Worm (Caenorhabditis elegans) whole organism, young adult: ENCODE results near the gene R02D5.7.

Source experiments
- B0035.1 ChIP-seq: sonication (generic microtip); optimal IDR thresholded peaks from 2 replicates; lab custom pipeline; 2016; ENCODE audit warnings: missing genetic modification characterization, mild to moderate bottlenecking, missing compliant biosample characterization, missing genotype, missing genetic modification reagents
- B0336.3 ChIP-seq: fragments of 200-800 bp; sonication (Bioruptor generic); IDR thresholded peaks from 2 replicates; pipeline ENCODE4 v1.3.6; 2022; ENCODE audit warnings: missing genetic modification characterization, missing compliant biosample characterization
- C06A6.2 ChIP-seq: fragments of 200-800 bp; sonication (Bioruptor generic); conservative IDR thresholded peaks from 2 replicates; pipeline ENCODE4 v1.3.6; 2022; ENCODE audit warnings: missing genetic modification characterization, missing compliant biosample characterization
- D2030.7 ChIP-seq: fragments of 200-800 bp; sonication (Bioruptor generic); IDR thresholded peaks from 2 replicates; pipeline ENCODE4 v1.3.6; 2022; ENCODE audit warnings: missing genetic modification reagents, missing genetic modification characterization, missing compliant biosample characterization
- F22D6.2 ChIP-seq: sonication (generic microtip); optimal IDR thresholded peaks from 2 replicates; lab custom pipeline; 2016; ENCODE audit warnings: mild to moderate bottlenecking, missing genetic modification characterization, missing compliant biosample characterization
- F23B12.7 ChIP-seq: sonication (generic microtip); optimal IDR thresholded peaks from 2 replicates; lab custom pipeline; 2017; ENCODE audit warnings: missing genetic modification characterization, mild to moderate bottlenecking, missing compliant biosample characterization, antibody characterized with exemption, moderate library complexity; ENCODE audit not compliant: insufficient read depth
- F39B2.1 ChIP-seq: fragments of 200-800 bp; sonication (Bioruptor generic); IDR thresholded peaks from 2 replicates; pipeline ENCODE4 v1.3.6; 2022; ENCODE audit warnings: missing genetic modification reagents, missing genetic modification characterization, missing compliant biosample characterization
- F55B11.4 ChIP-seq: sonication (generic microtip); optimal IDR thresholded peaks from 2 replicates; lab custom pipeline; 2016; ENCODE audit warnings: missing compliant biosample characterization, missing genetic modification characterization, borderline replicate concordance; ENCODE audit not compliant: insufficient read depth
- F57C9.4 ChIP-seq: sonication (generic microtip); optimal IDR thresholded peaks from 2 replicates; lab custom pipeline; 2017; ENCODE audit warnings: mild to moderate bottlenecking, missing genetic modification characterization, missing compliant biosample characterization
- K12H6.12 ChIP-seq: fragments of 200-800 bp; sonication (Bioruptor generic); optimal IDR thresholded peaks from 2 replicates; lab custom pipeline; 2018; ENCODE audit warnings: mild to moderate bottlenecking, missing genetic modification characterization, missing compliant biosample characterization
- T07F8.4 ChIP-seq: sonication (generic microtip); optimal IDR thresholded peaks from 2 replicates; lab custom pipeline; 2016; ENCODE audit warnings: mild to moderate bottlenecking, missing genetic modification characterization, moderate library complexity, missing compliant biosample characterization
- Y56A3A.18 ChIP-seq: fragments of 200-800 bp; sonication (Bioruptor generic); IDR thresholded peaks from 2 replicates; pipeline ENCODE4 v1.3.6; 2022; ENCODE audit warnings: missing genetic modification reagents, missing genetic modification characterization, missing compliant biosample characterization
- Y67H2A.10 ChIP-seq: fragments of 200-800 bp; sonication (Bioruptor generic); conservative IDR thresholded peaks from 2 replicates; pipeline ENCODE4 v1.3.6; 2022; ENCODE audit warnings: missing genetic modification reagents, missing genetic modification characterization, missing compliant biosample characterization
- Y95B8A.8 ChIP-seq: fragments of 200-800 bp; sonication (Bioruptor generic); IDR thresholded peaks from 2 replicates; pipeline ENCODE4 v1.3.6; 2022; ENCODE audit warnings: missing genetic modification reagents, missing genetic modification characterization, missing compliant biosample characterization
- bed-1 ChIP-seq: fragments of 200-800 bp; sonication (Bioruptor generic); IDR thresholded peaks from 2 replicates; pipeline ENCODE4 v1.3.6; 2022; ENCODE audit warnings: missing genetic modification reagents, missing genetic modification characterization, missing compliant biosample characterization
- bed-2 ChIP-seq: fragments of 200-800 bp; sonication (Bioruptor generic); IDR thresholded peaks from 2 replicates; pipeline ENCODE4 v1.3.6; 2022; ENCODE audit warnings: missing genetic modification reagents, missing genetic modification characterization, missing compliant biosample characterization
- ceh-100 ChIP-seq: fragments of 200-800 bp; sonication (Bioruptor generic); IDR thresholded peaks from 2 replicates; pipeline ENCODE4 v1.3.6; 2022; ENCODE audit warnings: missing genetic modification reagents, missing genetic modification characterization, missing compliant biosample characterization
- ceh-40 ChIP-seq: fragments of 200-800 bp; sonication (Bioruptor generic); IDR thresholded peaks from 2 replicates; pipeline ENCODE4 v1.3.6; 2022; ENCODE audit warnings: missing genetic modification characterization, missing compliant biosample characterization
- ceh-58 ChIP-seq: fragments of 200-800 bp; sonication (Bioruptor generic); IDR thresholded peaks from 2 replicates; pipeline ENCODE4 v1.3.6; 2022; ENCODE audit warnings: missing genetic modification characterization, missing compliant biosample characterization
- ceh-79 ChIP-seq: sonication (generic microtip); optimal IDR thresholded peaks from 2 replicates; lab custom pipeline; 2017; ENCODE audit warnings: mild to moderate bottlenecking, missing genetic modification characterization, missing compliant biosample characterization
- ceh-91 ChIP-seq: fragments of 200-800 bp; sonication (Bioruptor generic); IDR thresholded peaks from 2 replicates; pipeline ENCODE4 v1.3.6; 2022; ENCODE audit warnings: missing genetic modification reagents, missing genetic modification characterization, missing compliant biosample characterization
- dox-1 ChIP-seq: fragments of 200-800 bp; sonication (Bioruptor generic); IDR thresholded peaks from 2 replicates; pipeline ENCODE4 v1.3.6; 2022; ENCODE audit warnings: missing genetic modification reagents, missing genetic modification characterization, missing compliant biosample characterization
- dpff-1 ChIP-seq: sonication (generic microtip); optimal IDR thresholded peaks from 2 replicates; lab custom pipeline; 2017; ENCODE audit warnings: mild to moderate bottlenecking, missing genetic modification characterization, missing compliant biosample characterization
- dpl-1 ChIP-seq: fragments of 150-350 bp; optimal IDR thresholded peaks from 2 replicates; lab custom pipeline; 2014; ENCODE audit warnings: missing biosample characterization, missing genetic modification reagents, missing genetic modification characterization
- egl-18 ChIP-seq: fragments of 200-800 bp; sonication (Bioruptor generic); IDR thresholded peaks from 2 replicates; pipeline ENCODE4 v1.3.6; 2022; ENCODE audit warnings: missing genetic modification reagents, missing genetic modification characterization, missing compliant biosample characterization
- ekl-4 ChIP-seq: fragments of 200-800 bp; sonication (Bioruptor generic); IDR thresholded peaks from 2 replicates; pipeline ENCODE4 v1.3.6; 2022; ENCODE audit warnings: missing genetic modification reagents, missing genetic modification characterization, missing compliant biosample characterization
- ets-4 ChIP-seq: fragments of 200-800 bp; sonication (Bioruptor generic); optimal IDR thresholded peaks from 2 replicates; lab custom pipeline; 2018; ENCODE audit warnings: mild to moderate bottlenecking, missing genetic modification characterization, missing compliant biosample characterization
- him-1 ChIP-seq: sonication (generic microtip); optimal IDR thresholded peaks from 2 replicates; lab custom pipeline; 2016; ENCODE audit warnings: missing genotype, missing genetic modification reagents, missing genetic modification characterization, missing compliant biosample characterization
- hlh-26 ChIP-seq: fragments of 200-800 bp; sonication (Bioruptor generic); conservative IDR thresholded peaks from 2 replicates; pipeline ENCODE4 v1.3.6; 2022; ENCODE audit warnings: missing genetic modification reagents, missing genetic modification characterization, missing compliant biosample characterization
- hmg-20 ChIP-seq: fragments of 200-800 bp; sonication (Bioruptor generic); IDR thresholded peaks from 2 replicates; pipeline ENCODE4 v1.3.6; 2022; ENCODE audit warnings: missing genetic modification reagents, missing genetic modification characterization, missing compliant biosample characterization
- lin-35 ChIP-seq, 3 experiments: fragments of 150-350 bp in 2 of 3; sonication (generic microtip) in 1 of 3; optimal IDR thresholded peaks; 2 replicates each; lab custom pipeline; 2014 to 2018; ENCODE audit warnings: missing biosample characterization in 3 of 3, missing genetic modification characterization in 3 of 3, missing genetic modification reagents in 3 of 3
- lin-40 ChIP-seq: sonication (generic microtip); optimal IDR thresholded peaks from 2 replicates; lab custom pipeline; 2016; ENCODE audit warnings: missing genetic modification characterization, mild to moderate bottlenecking, missing compliant biosample characterization, missing genotype, missing genetic modification reagents
- madf-6 ChIP-seq: fragments of 200-800 bp; sonication (Bioruptor generic); IDR thresholded peaks from 2 replicates; pipeline ENCODE4 v1.3.6; 2022; ENCODE audit warnings: missing genetic modification reagents, missing genetic modification characterization, missing compliant biosample characterization
- madf-8 ChIP-seq: fragments of 200-800 bp; sonication (Bioruptor generic); conservative IDR thresholded peaks from 2 replicates; pipeline ENCODE4 v1.3.6; 2022; ENCODE audit warnings: missing genetic modification reagents, missing genetic modification characterization, missing compliant biosample characterization
- mcd-1 ChIP-seq: fragments of 200-800 bp; sonication (Bioruptor generic); IDR thresholded peaks from 2 replicates; pipeline ENCODE4 v1.3.6; 2022; ENCODE audit warnings: missing genetic modification reagents, missing genetic modification characterization, missing compliant biosample characterization
- mel-28 ChIP-seq: sonication (generic microtip); optimal IDR thresholded peaks from 2 replicates; lab custom pipeline; 2016; ENCODE audit warnings: borderline replicate concordance, mild to moderate bottlenecking, missing genetic modification characterization, missing compliant biosample characterization
- mxl-1 ChIP-seq: sonication (generic microtip); optimal IDR thresholded peaks from 2 replicates; lab custom pipeline; 2016; ENCODE audit warnings: missing genetic modification characterization, missing compliant biosample characterization
- nfya-1 ChIP-seq: sonication (generic microtip); optimal IDR thresholded peaks from 2 replicates; lab custom pipeline; 2017; ENCODE audit warnings: antibody characterized with exemption, missing compliant biosample characterization, missing genetic modification characterization, borderline replicate concordance; ENCODE audit not compliant: insufficient read depth
- nhr-90 ChIP-seq: sonication (generic microtip); optimal IDR thresholded peaks from 2 replicates; lab custom pipeline; 2016; ENCODE audit warnings: missing genotype, mild to moderate bottlenecking, missing genetic modification characterization, missing compliant biosample characterization
- rec-8 ChIP-seq, 2 experiments: sonication (generic microtip); optimal IDR thresholded peaks; 2 replicates each; lab custom pipeline; 2016; ENCODE audit warnings: mild to moderate bottlenecking in 2 of 2, missing genetic modification characterization in 2 of 2, missing genetic modification reagents in 2 of 2, missing genotype in 2 of 2, missing biosample characterization in 1 of 2, missing compliant biosample characterization in 1 of 2, moderate library complexity in 1 of 2
- snpc-3.4 ChIP-seq: sonication (generic microtip); optimal IDR thresholded peaks from 2 replicates; lab custom pipeline; 2017; ENCODE audit warnings: missing genetic modification characterization, mild to moderate bottlenecking, missing compliant biosample characterization, antibody characterized with exemption, moderate library complexity, missing genotype, missing genetic modification reagents
- snpc-4 ChIP-seq, 5 experiments: fragments of 150-350 bp in 1 of 5; sonication (generic microtip) in 4 of 5; optimal IDR thresholded peaks; 2 replicates each; lab custom pipeline; 2014 to 2018; ENCODE audit warnings: missing genetic modification characterization in 5 of 5, missing biosample characterization in 3 of 5, antibody characterized with exemption in 2 of 5, mild to moderate bottlenecking in 2 of 5, missing compliant biosample characterization in 2 of 5, missing genotype in 2 of 5, moderate library complexity in 2 of 5, missing genetic modification reagents in 1 of 5
- tbp1 ChIP-seq: fragments of 200-800 bp; sonication (Bioruptor generic); optimal IDR thresholded peaks from 2 replicates; lab custom pipeline; 2018; ENCODE audit warnings: mild to moderate bottlenecking, missing genetic modification characterization, missing compliant biosample characterization
- tbx-9 ChIP-seq: sonication (generic microtip); optimal IDR thresholded peaks from 2 replicates; lab custom pipeline; 2016; ENCODE audit warnings: borderline replicate concordance, missing genetic modification characterization, inconsistent platforms, missing compliant biosample characterization
- unc-130 ChIP-seq: sonication (generic microtip); optimal IDR thresholded peaks from 2 replicates; lab custom pipeline; 2016; ENCODE audit warnings: missing genetic modification reagents, missing genetic modification characterization, missing compliant biosample characterization
- ztf-28 ChIP-seq: fragments of 200-800 bp; sonication (Bioruptor generic); IDR thresholded peaks from 2 replicates; pipeline ENCODE4 v1.3.6; 2022; ENCODE audit warnings: missing genetic modification reagents, missing genetic modification characterization, missing compliant biosample characterization
- ztf-6 ChIP-seq: fragments of 200-800 bp; sonication (Bioruptor generic); IDR thresholded peaks from 2 replicates; pipeline ENCODE4 v1.3.6; 2022; ENCODE audit warnings: missing genetic modification reagents, missing genetic modification characterization, missing compliant biosample characterization

Gene R02D5.7

DNA sequence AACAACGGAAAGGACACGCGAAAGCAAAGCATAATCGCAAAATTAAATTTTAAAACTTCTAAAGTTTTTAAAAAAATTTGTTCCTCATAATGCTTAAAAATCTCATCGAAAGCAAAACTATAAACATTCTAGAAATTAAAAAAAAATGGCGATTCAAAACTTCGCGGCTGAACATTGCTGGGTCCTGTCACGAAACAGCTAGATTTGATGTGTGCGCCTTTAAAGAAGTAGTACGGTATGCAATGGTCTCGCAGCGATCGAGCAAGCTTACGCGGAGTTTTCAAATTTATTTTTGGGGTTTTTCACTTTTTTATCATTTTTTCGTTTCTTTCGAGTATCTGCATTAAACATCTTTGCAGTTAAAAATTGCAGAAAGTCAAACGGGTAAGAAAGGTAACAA lies 24.2 kb downstream of the R02D5.7 start, which contains the start of gene coh-3:
coh-3 (plus strand) TSS at position 353 of the 400 bp plus-strand sequence.
- TF ChIP-seq madf-8: peak; percentile 96
- TF ChIP-seq bed-2 (GFP tag; lab: Robert Waterston, UW): no peak
- TF ChIP-seq F23B12.7 (tag; lab: Kevin White, UChicago): peak; percentile 65
- no peak for TF ChIP-seq egl-18
- no peak for TF ChIP-seq B0035.1 (tag; lab: Kevin White, UChicago)
- TF ChIP-seq ceh-100: peak; percentile 57; the same call in 1 of the 2 replicates
- TF ChIP-seq ekl-4 (GFP tag; lab: Robert Waterston, UW): peak; percentile 88
- TF ChIP-seq lin-35 (GFP tag; optimal IDR thresholded peaks at IDR 0.05; lab: Kevin White, UChicago): peak in 1 of 3 experiments; percentile 30
- TF ChIP-seq lin-40: no peak
- no peak for TF ChIP-seq hmg-20 (GFP tag; lab: Robert Waterston, UW)
- no peak for TF ChIP-seq ztf-6
- TF ChIP-seq him-1 (tag; lab: Kevin White, UChicago): peak; percentile 53
- no peak for TF ChIP-seq tbx-9 (tag; lab: Kevin White, UChicago)
- no peak for TF ChIP-seq F57C9.4 (tag; lab: Kevin White, UChicago)
- TF ChIP-seq K12H6.12: no peak
- TF ChIP-seq dox-1: peak; percentile 81
- TF ChIP-seq rec-8 (tag; optimal IDR thresholded peaks at IDR 0.05; lab: Kevin White, UChicago): no peak
- TF ChIP-seq nhr-90 (tag; lab: Kevin White, UChicago): no peak
- peak; percentile 90 for TF ChIP-seq dpl-1 (GFP tag; lab: Kevin White, UChicago)
- no peak for TF ChIP-seq ets-4 (GFP tag; lab: Kevin White, UChicago)
- TF ChIP-seq unc-130 (GFP tag; lab: Kevin White, UChicago): peak; percentile 59
- peak; percentile 69 for TF ChIP-seq tbp1 (GFP tag; lab: Kevin White, UChicago)
- no peak for TF ChIP-seq ceh-58 (GFP tag; lab: Robert Waterston, UW)
- TF ChIP-seq D2030.7 (GFP tag; lab: Robert Waterston, UW): peak; percentile 95
- TF ChIP-seq C06A6.2 (GFP tag; lab: Robert Waterston, UW): no peak
- TF ChIP-seq ztf-28: peak; percentile 53; the same call in 1 of the 2 replicates
- TF ChIP-seq F22D6.2 (tag; lab: Kevin White, UChicago): no peak
- TF ChIP-seq dpff-1 (tag; lab: Kevin White, UChicago): no peak
- no peak for TF ChIP-seq bed-1 (GFP tag; lab: Robert Waterston, UW)
- no peak for TF ChIP-seq hlh-26 (GFP tag; lab: Robert Waterston, UW)
- TF ChIP-seq Y56A3A.18 (GFP tag; lab: Robert Waterston, UW): no peak
- no peak for TF ChIP-seq F55B11.4 (tag; lab: Kevin White, UChicago)
- peak; percentile 95 for TF ChIP-seq snpc-3.4 (tag; lab: Kevin White, UChicago)
- 0 out of 2 replicates have a peak, but pooled peaks have one; percentile 25 for TF ChIP-seq Y67H2A.10
- TF ChIP-seq mel-28 (tag; lab: Kevin White, UChicago): no peak
- no peak for TF ChIP-seq snpc-4 (GFP tag; optimal IDR thresholded peaks at IDR 0.05; lab: Kevin White, UChicago)
- peak in 3 of 4 experiments; percentile 46 to 74 (median 71) for TF ChIP-seq snpc-4 (tag; optimal IDR thresholded peaks at IDR 0.05; lab: Kevin White, UChicago)
- 0 out of 2 replicates have a peak, but pooled peaks have one; percentile 35 for TF ChIP-seq Y95B8A.8 (GFP tag; lab: Robert Waterston, UW)
- no peak for TF ChIP-seq ceh-79 (tag; lab: Kevin White, UChicago)
- TF ChIP-seq ceh-40 (GFP tag; lab: Robert Waterston, UW): no peak
- TF ChIP-seq ceh-91: peak; percentile 96
- TF ChIP-seq mxl-1 (tag; lab: Kevin White, UChicago): no peak
- TF ChIP-seq mcd-1 (GFP tag; lab: Robert Waterston, UW): peak; percentile 63
- peak; percentile 53; the same call in 1 of the 2 replicates for TF ChIP-seq B0336.3 (GFP tag; lab: Robert Waterston, UW)
- no peak for TF ChIP-seq T07F8.4 (tag; lab: Kevin White, UChicago)
- TF ChIP-seq nfya-1 (tag; lab: Kevin White, UChicago): no peak
- peak; percentile 99 for TF ChIP-seq madf-6 (GFP tag; lab: Robert Waterston, UW)
- no peak for TF ChIP-seq F39B2.1 (GFP tag; lab: Robert Waterston, UW)
